Worm (Caenorhabditis elegans) whole organism, midembryonic: ENCODE measurements around the gene R05A10.8.

Source experiments
- T22C8.4 ChIP-seq: fragments of 200-800 bp; sonication (Bioruptor generic); IDR thresholded peaks from 2 replicates; pipeline ENCODE4 v1.3.6; 2022; ENCODE audit warnings: missing genetic modification characterization, missing compliant biosample characterization
- cog-1 ChIP-seq: sonication (generic microtip); optimal IDR thresholded peaks from 2 replicates; lab custom pipeline; 2016; ENCODE audit warnings: missing genetic modification characterization, missing compliant biosample characterization
- flt-1 ChIP-seq: fragments of 200-800 bp; sonication (Bioruptor generic); IDR thresholded peaks from 2 replicates; pipeline ENCODE4 v1.3.6; 2022; ENCODE audit warnings: missing genetic modification characterization, missing compliant biosample characterization
- klf-2 ChIP-seq: fragments of 200-800 bp; sonication (Bioruptor generic); conservative IDR thresholded peaks from 2 replicates; pipeline ENCODE4 v1.3.6; 2022; ENCODE audit warnings: missing genetic modification reagents, missing genetic modification characterization, missing compliant biosample characterization
- med-1 ChIP-seq: sonication (generic microtip); optimal IDR thresholded peaks from 2 replicates; lab custom pipeline; 2017; ENCODE audit warnings: missing genetic modification characterization, mild to moderate bottlenecking, missing compliant biosample characterization, antibody characterized with exemption, missing genetic modification reagents; ENCODE audit not compliant: insufficient read depth
- ref-1 ChIP-seq: fragments of 200-800 bp; sonication (Bioruptor generic); conservative IDR thresholded peaks from 2 replicates; pipeline ENCODE4 v1.3.6; 2022; ENCODE audit warnings: missing genetic modification reagents, missing genetic modification characterization, missing compliant biosample characterization
- tab-1 ChIP-seq: fragments of 200-800 bp; sonication (Bioruptor generic); IDR thresholded peaks from 2 replicates; pipeline ENCODE4 v1.3.6; 2022; ENCODE audit warnings: missing genetic modification characterization, missing compliant biosample characterization
- ztf-23 ChIP-seq: fragments of 200-800 bp; sonication (Bioruptor generic); IDR thresholded peaks from 2 replicates; pipeline ENCODE4 v1.3.6; 2022; ENCODE audit warnings: missing genetic modification reagents, missing genetic modification characterization, missing compliant biosample characterization
- ztf-29 ChIP-seq: fragments of 200-800 bp; sonication (Bioruptor generic); IDR thresholded peaks from 2 replicates; pipeline ENCODE4 v1.3.6; 2022; ENCODE audit warnings: missing genetic modification reagents, missing genetic modification characterization, missing compliant biosample characterization

ce11 chrIV:14131770-14132169, 26.2 kb downstream of the R05A10.8 start, which contains the start of gene srz-59:
- no peak for TF ChIP-seq med-1 (GFP tag; lab: Kevin White, UChicago)
- TF ChIP-seq flt-1 (GFP tag; lab: Robert Waterston, UW): no peak
- TF ChIP-seq ztf-29: no peak
- TF ChIP-seq klf-2 (GFP tag; lab: Robert Waterston, UW): no peak
- TF ChIP-seq cog-1 (tag; lab: Kevin White, UChicago): no peak
- no peak for TF ChIP-seq T22C8.4 (GFP tag; lab: Robert Waterston, UW)
- TF ChIP-seq ztf-23: no peak
- TF ChIP-seq tab-1 (GFP tag; lab: Robert Waterston, UW): no peak
- TF ChIP-seq ref-1 (GFP tag; lab: Robert Waterston, UW): no peak
